Fruit fly (Drosophila melanogaster) whole organism, embryonic: ENCODE measurements around the gene CG42764.

Experiments
- Abd-B ChIP-seq: fragments of 200-800 bp; sonication (Bioruptor generic); optimal IDR thresholded peaks from 2 replicates; lab custom pipeline; 2018; ENCODE audit warnings: missing biosample characterization, mild to moderate bottlenecking, missing genetic modification characterization, moderate library complexity
- BEAF-32 ChIP-seq: fragments of 200-800 bp; sonication (Bioruptor generic); optimal IDR thresholded peaks from 3 replicates; lab custom pipeline; 2017; ENCODE audit warnings: missing biosample characterization, missing genetic modification characterization, mild to moderate bottlenecking, moderate library complexity, missing genetic modification reagents
- CG10147 ChIP-seq: fragments of 200-800 bp; sonication (Bioruptor generic); optimal IDR thresholded peaks from 2 replicates; lab custom pipeline; 2019; ENCODE audit warnings: missing biosample characterization, mild to moderate bottlenecking, missing genetic modification characterization, moderate library complexity
- CG10274 ChIP-seq: fragments of 200-800 bp; sonication (Bioruptor generic); optimal IDR thresholded peaks from 3 replicates; lab custom pipeline; 2017; ENCODE audit warnings: missing biosample characterization, mild to moderate bottlenecking, missing genetic modification characterization
- CG10431 ChIP-seq: fragments of 200-800 bp; sonication (Bioruptor generic); optimal IDR thresholded peaks from 3 replicates; lab custom pipeline; 2018; ENCODE audit warnings: missing biosample characterization, mild to moderate bottlenecking, missing genetic modification characterization
- CG12659 ChIP-seq: fragments of 200-800 bp; sonication (Bioruptor generic); optimal IDR thresholded peaks from 3 replicates; lab custom pipeline; 2017; ENCODE audit warnings: mild to moderate bottlenecking, missing biosample characterization, missing genetic modification reagents, missing genetic modification characterization
- CG14050 ChIP-seq: fragments of 200-800 bp; sonication (Bioruptor generic); IDR thresholded peaks from 3 replicates; pipeline ENCODE4 v1.3.6; 2022; ENCODE audit warnings: missing biosample characterization, missing genetic modification characterization
- CG16813 ChIP-seq: fragments of 200-800 bp; sonication (Bioruptor generic); IDR thresholded peaks from 3 replicates; pipeline ENCODE4 v1.3.6; 2022; ENCODE audit warnings: missing biosample characterization, missing genetic modification characterization; ENCODE audit not compliant: partially characterized antibody
- CG17385 ChIP-seq: fragments of 200-800 bp; sonication (Bioruptor generic); optimal IDR thresholded peaks from 3 replicates; lab custom pipeline; 2018; ENCODE audit warnings: missing biosample characterization, mild to moderate bottlenecking, missing genetic modification characterization
- CG18599 ChIP-seq: fragments of 200-800 bp; sonication (Bioruptor generic); optimal IDR thresholded peaks from 3 replicates; lab custom pipeline; 2017; ENCODE audit warnings: missing biosample characterization, missing genetic modification characterization, mild to moderate bottlenecking, moderate library complexity, missing genetic modification reagents
- CG2199 ChIP-seq: fragments of 200-800 bp; sonication (Bioruptor generic); IDR thresholded peaks from 3 replicates; pipeline ENCODE4 v1.3.6; 2022; ENCODE audit warnings: missing biosample characterization, missing genetic modification characterization
- CG31224 ChIP-seq: fragments of 200-800 bp; sonication (Bioruptor generic); IDR thresholded peaks from 2 replicates; pipeline ENCODE4 v1.3.6; 2022; ENCODE audit warnings: missing biosample characterization, missing genetic modification characterization
- CG32532 ChIP-seq: fragments of 200-800 bp; sonication (Bioruptor generic); IDR thresholded peaks from 2 replicates; pipeline ENCODE4 v1.3.6; 2022; ENCODE audit warnings: missing biosample characterization, missing genetic modification characterization
- CG3281 ChIP-seq: fragments of 200-800 bp; sonication (Bioruptor generic); optimal IDR thresholded peaks from 3 replicates; lab custom pipeline; 2017; ENCODE audit warnings: missing biosample characterization, mild to moderate bottlenecking, missing genetic modification characterization
- CG4617 ChIP-seq: fragments of 200-800 bp; sonication (Bioruptor generic); optimal IDR thresholded peaks from 3 replicates; lab custom pipeline; 2016; ENCODE audit warnings: missing biosample characterization, missing genetic modification characterization, borderline replicate concordance
- CG6272 ChIP-seq: fragments of 200-800 bp; sonication (Bioruptor generic); IDR thresholded peaks from 2 replicates; pipeline ENCODE4 v1.3.6; 2022; ENCODE audit warnings: missing biosample characterization, missing genetic modification characterization
- CG6654 ChIP-seq: fragments of 200-800 bp; sonication (Bioruptor generic); optimal IDR thresholded peaks from 2 replicates; lab custom pipeline; 2017; ENCODE audit warnings: missing biosample characterization, mild to moderate bottlenecking, missing genetic modification characterization
- CG7745 ChIP-seq: fragments of 200-800 bp; sonication (Bioruptor generic); optimal IDR thresholded peaks from 2 replicates; lab custom pipeline; 2018; ENCODE audit warnings: missing biosample characterization, mild to moderate bottlenecking, missing genetic modification characterization, moderate library complexity
- CG7786 ChIP-seq: fragments of 200-800 bp; sonication (Bioruptor generic); optimal IDR thresholded peaks from 2 replicates; lab custom pipeline; 2016; ENCODE audit warnings: missing biosample characterization, missing genetic modification characterization
- CG7963 ChIP-seq: fragments of 200-800 bp; sonication (Bioruptor generic); IDR thresholded peaks from 3 replicates; pipeline ENCODE4 v1.3.6; 2022; ENCODE audit warnings: missing biosample characterization, missing genetic modification characterization; ENCODE audit not compliant: partially characterized antibody
- CoRest ChIP-seq: fragments of 200-800 bp; sonication (Bioruptor generic); optimal IDR thresholded peaks from 3 replicates; lab custom pipeline; 2018; ENCODE audit warnings: missing biosample characterization, mild to moderate bottlenecking, missing genetic modification characterization, moderate library complexity
- D ChIP-seq, 2 experiments: fragments of 200-800 bp in 1 of 2; fragments of >200 bp in 1 of 2; sonication (Bioruptor generic) in 1 of 2; optimal IDR thresholded peaks; 2 replicates in 1 of 2; 3 replicates in 1 of 2; lab custom pipeline; 2017; ENCODE audit warnings: mild to moderate bottlenecking in 1 of 2, missing biosample characterization in 1 of 2, missing genetic modification characterization in 1 of 2, missing genetic modification reagents in 1 of 2
- Dad ChIP-seq: fragments of 200-800 bp; sonication (Bioruptor generic); optimal IDR thresholded peaks from 3 replicates; lab custom pipeline; 2016; ENCODE audit warnings: missing biosample characterization, missing genetic modification characterization
- H2.0 ChIP-seq: fragments of 200-800 bp; sonication (Bioruptor generic); IDR thresholded peaks from 2 replicates; pipeline ENCODE4 v1.3.6; 2022; ENCODE audit warnings: missing biosample characterization, missing genetic modification characterization
- Hey ChIP-seq: fragments of 200-800 bp; sonication (Bioruptor generic); optimal IDR thresholded peaks from 3 replicates; lab custom pipeline; 2018; ENCODE audit warnings: missing biosample characterization, mild to moderate bottlenecking, missing genetic modification characterization
- MBD-R2 ChIP-seq: fragments of 200-800 bp; sonication (Bioruptor generic); IDR thresholded peaks from 2 replicates; pipeline ENCODE4 v1.3.6; 2022; ENCODE audit warnings: missing biosample characterization, missing genetic modification characterization
- Mes4 ChIP-seq: fragments of 200-800 bp; sonication (Bioruptor generic); optimal IDR thresholded peaks from 2 replicates; lab custom pipeline; 2016; ENCODE audit warnings: missing biosample characterization, missing genetic modification characterization
- NC2α ChIP-seq: fragments of 200-800 bp; sonication (Bioruptor generic); optimal IDR thresholded peaks from 2 replicates; lab custom pipeline; 2016; ENCODE audit warnings: missing biosample characterization, missing genetic modification characterization
- Sox102F ChIP-seq: fragments of 200-800 bp; sonication (Bioruptor generic); optimal IDR thresholded peaks from 2 replicates; lab custom pipeline; 2018; ENCODE audit warnings: missing biosample characterization, mild to moderate bottlenecking, missing genetic modification characterization, moderate library complexity
- Tbp ChIP-seq: fragments of >200 bp; optimal IDR thresholded peaks from 2 replicates; lab custom pipeline; 2018; ENCODE audit warnings: missing biosample characterization, missing genetic modification characterization
- amos ChIP-seq: fragments of 200-800 bp; sonication (Bioruptor generic); IDR thresholded peaks from 2 replicates; pipeline ENCODE4 v1.3.6; 2022; ENCODE audit warnings: missing biosample characterization, missing genetic modification characterization; ENCODE audit not compliant: partially characterized antibody
- aop ChIP-seq: fragments of 200-800 bp; sonication (Bioruptor generic); IDR thresholded peaks from 2 replicates; pipeline ENCODE4 v1.3.6; 2022; ENCODE audit warnings: missing biosample characterization, missing genetic modification characterization
- dan ChIP-seq: fragments of 200-800 bp; sonication (Bioruptor generic); IDR thresholded peaks from 2 replicates; pipeline ENCODE4 v1.3.6; 2022; ENCODE audit warnings: missing biosample characterization, missing genetic modification characterization
- disco-r ChIP-seq: fragments of 200-800 bp; sonication (Bioruptor generic); optimal IDR thresholded peaks from 2 replicates; lab custom pipeline; 2016; ENCODE audit warnings: missing biosample characterization, missing genetic modification characterization
- fu2 ChIP-seq: fragments of 200-800 bp; sonication (Bioruptor generic); optimal IDR thresholded peaks from 2 replicates; lab custom pipeline; 2016; ENCODE audit warnings: missing biosample characterization, missing genetic modification characterization
- gfzf ChIP-seq: fragments of 200-800 bp; sonication (Bioruptor generic); optimal IDR thresholded peaks from 2 replicates; lab custom pipeline; 2016; ENCODE audit warnings: missing biosample characterization, mild to moderate bottlenecking, missing genetic modification characterization, moderate library complexity
- her ChIP-seq: fragments of 200-800 bp; sonication (Bioruptor generic); optimal IDR thresholded peaks from 2 replicates; lab custom pipeline; 2016; ENCODE audit warnings: missing biosample characterization, missing genetic modification characterization
- kay ChIP-seq: fragments of 200-800 bp; sonication (Bioruptor generic); optimal IDR thresholded peaks from 2 replicates; lab custom pipeline; 2016; ENCODE audit warnings: missing biosample characterization, missing genetic modification characterization
- lilli ChIP-seq: fragments of 200-800 bp; sonication (Bioruptor generic); optimal IDR thresholded peaks from 3 replicates; lab custom pipeline; 2016; ENCODE audit warnings: missing biosample characterization, missing genetic modification characterization
- pan ChIP-seq, 4 experiments: fragments of >200 bp in 3 of 4; fragments of 200-800 bp in 1 of 4; sonication (Bioruptor generic) in 1 of 4; optimal IDR thresholded peaks in 3 of 4; IDR thresholded peaks in 1 of 4; 2 replicates each; pipeline versions ENCODE4 v1.3.6 to Lab custom; 2017 to 2022; ENCODE audit warnings: missing biosample characterization in 2 of 4, missing genetic modification characterization in 2 of 4, mixed read lengths in 1 of 4
- pfk ChIP-seq: fragments of 200-800 bp; sonication (Bioruptor generic); optimal IDR thresholded peaks from 2 replicates; lab custom pipeline; 2018; ENCODE audit warnings: missing biosample characterization, mild to moderate bottlenecking, missing genetic modification characterization, moderate library complexity
- prd ChIP-seq, 3 experiments: fragments of >200 bp in 2 of 3; fragments of 200-800 bp in 1 of 3; sonication (Bioruptor generic) in 1 of 3; optimal IDR thresholded peaks in 2 of 3; IDR thresholded peaks in 1 of 3; 2 replicates in 2 of 3; 3 replicates in 1 of 3; pipeline versions ENCODE4 v1.3.6 to Lab custom; 2017 to 2022; ENCODE audit warnings: missing biosample characterization in 1 of 3, missing genetic modification characterization in 1 of 3
- pros ChIP-seq: fragments of 200-800 bp; sonication (Bioruptor generic); optimal IDR thresholded peaks from 3 replicates; lab custom pipeline; 2019; ENCODE audit warnings: missing biosample characterization, mild to moderate bottlenecking, missing genetic modification characterization, moderate library complexity
- sug ChIP-seq: fragments of 200-800 bp; optimal IDR thresholded peaks from 2 replicates; lab custom pipeline; 2019; ENCODE audit warnings: missing biosample characterization, mild to moderate bottlenecking, missing genetic modification characterization, moderate library complexity
- tap ChIP-seq: fragments of 200-800 bp; optimal IDR thresholded peaks from 3 replicates; lab custom pipeline; 2019; ENCODE audit warnings: missing biosample characterization, mild to moderate bottlenecking, missing genetic modification characterization, moderate library complexity
- tx ChIP-seq: fragments of 200-800 bp; sonication (Bioruptor generic); optimal IDR thresholded peaks from 2 replicates; lab custom pipeline; 2016; ENCODE audit warnings: missing biosample characterization, missing genetic modification characterization
- wdn ChIP-seq: fragments of 200-800 bp; sonication (Bioruptor generic); IDR thresholded peaks from 2 replicates; pipeline ENCODE4 v1.3.6; 2022; ENCODE audit warnings: missing biosample characterization, missing genetic modification characterization

Gene CG42764

DNA sequence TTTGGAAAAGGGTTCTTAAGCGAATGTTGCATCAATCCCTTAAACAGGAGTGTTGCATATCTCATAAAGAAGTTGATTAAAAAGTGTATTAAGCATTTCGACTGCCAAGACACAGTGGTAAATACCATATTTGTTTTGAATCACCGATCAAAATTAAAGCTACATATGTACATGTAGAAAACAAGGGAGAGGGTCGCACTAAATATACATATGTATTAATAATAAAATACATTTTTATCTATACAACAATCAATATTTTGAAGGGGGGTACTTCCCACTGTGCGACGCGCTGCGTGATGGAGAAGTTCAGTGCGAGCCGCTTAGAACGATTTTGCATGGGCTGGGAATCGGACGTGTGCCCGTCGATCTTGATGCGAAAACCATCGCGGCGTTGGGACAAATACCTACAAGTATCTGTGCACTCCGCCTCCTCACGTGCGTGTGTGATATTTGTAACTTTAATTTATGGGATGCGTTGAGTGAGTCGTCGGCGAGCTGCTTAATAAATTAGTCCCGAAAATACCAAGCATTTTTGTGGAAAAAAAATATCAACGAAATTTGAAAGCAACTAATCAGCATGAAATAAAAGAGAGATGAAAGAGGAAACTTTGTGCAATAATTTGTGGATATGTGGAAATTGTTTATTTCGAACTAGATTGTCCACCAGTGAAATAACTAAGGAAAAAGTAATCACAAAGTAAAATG lies 20.9 kb downstream of the CG42764 start (continued):
- TF ChIP-seq CG18599 (GFP tag; lab: Kevin White, UChicago) (peak; percentile 87), CG17385 (GFP tag; lab: Kevin White, UChicago) (peak; percentile 83), CG32532 (GFP tag; lab: Robert Waterston, UW) (peak; percentile 93), Sox102F (GFP tag; lab: Kevin White, UChicago) (peak; percentile 91), NC2α (GFP tag; lab: Kevin White, UChicago) (no peak), CG7745 (tag; lab: Kevin White, UChicago) (no peak), CG2199 (GFP tag; lab: Robert Waterston, UW) (peak; percentile 95), CG3281 (peak; percentile 86), wdn (GFP tag; lab: Robert Waterston, UW) (peak; percentile 81), CG14050 (GFP tag; lab: Robert Waterston, UW) (peak; percentile 87), amos (no peak), tap (tag; lab: Kevin White, UChicago) (peak; percentile 84), pfk (no peak), Hey (tag; lab: Kevin White, UChicago) (no peak), MBD-R2 (GFP tag; lab: Robert Waterston, UW) (peak; percentile 80), pan (optimal IDR thresholded peaks at IDR 0.05; lab: Kevin White, UChicago) (no peak), pan (GFP tag; optimal IDR thresholded peaks at IDR 0.05 in 1 of 2, IDR thresholded peaks at IDR 0.05 in 1 of 2) (peak in 1 of 2 experiments; percentile 94), BEAF-32 (no peak), Dad (peak; percentile 42), lilli (peak; percentile 74), CG4617 (GFP tag; lab: Kevin White, UChicago) (peak; percentile 22), her (GFP tag; lab: Kevin White, UChicago) (no peak), CG10431 (GFP tag; lab: Kevin White, UChicago) (no peak), CG6654 (peak; percentile 67), CG6272 (GFP tag; lab: Robert Waterston, UW) (peak; percentile 79), CoRest (tag; lab: Kevin White, UChicago) (peak; percentile 85), CG10147 (GFP tag; lab: Kevin White, UChicago) (peak; percentile 78), disco-r (no peak), D (optimal IDR thresholded peaks at IDR 0.05; lab: Kevin White, UChicago) (no peak), D (GFP tag; optimal IDR thresholded peaks at IDR 0.05; lab: Kevin White, UChicago) (peak; percentile 80), tx (GFP tag; lab: Kevin White, UChicago) (peak; percentile 10), H2.0 (GFP tag; lab: Robert Waterston, UW) (peak; percentile 91), Tbp (no peak), fu2 (GFP tag; lab: Kevin White, UChicago) (no peak), CG16813 (GFP tag; lab: Robert Waterston, UW) (no peak), sug (peak; percentile 53), CG31224 (peak; percentile 75), kay (peak; percentile 62), CG12659 (GFP tag; lab: Kevin White, UChicago) (peak; percentile 88), aop (GFP tag; lab: Robert Waterston, UW) (peak; percentile 76), pros (GFP tag; lab: Kevin White, UChicago) (no peak), CG7963 (GFP tag; lab: Robert Waterston, UW) (no peak), prd (optimal IDR thresholded peaks at IDR 0.05; lab: Kevin White, UChicago) (no peak), prd (GFP tag; IDR thresholded peaks at IDR 0.05; lab: Robert Waterston, UW) (peak; percentile 94), Mes4 (GFP tag; lab: Kevin White, UChicago) (peak; percentile 15), CG10274 (GFP tag; lab: Kevin White, UChicago) (peak; percentile 52), dan (GFP tag; lab: Robert Waterston, UW) (0 out of 2 replicates have a peak, but pooled peaks have one; percentile 42), CG7786 (GFP tag; lab: Kevin White, UChicago) (no peak), Abd-B (peak; percentile 71), gfzf (GFP tag; lab: Kevin White, UChicago) (no peak)
